Fruit fly (Drosophila melanogaster) whole organism, wandering third instar larva: ENCODE measurements around the gene CG34056.

Experiments
- Abd-B ChIP-seq: fragments of >200 bp; optimal IDR thresholded peaks from 2 replicates; lab custom pipeline; 2017; ENCODE audit warnings: missing biosample characterization, missing genetic modification characterization
- Dif ChIP-seq: fragments of 200-275, 200-300 bp; sonication (Bioruptor generic); optimal IDR thresholded peaks from 2 replicates; lab custom pipeline; 2018; ENCODE audit warnings: missing biosample characterization, missing genetic modification characterization; ENCODE audit not compliant: partially characterized antibody
- Hnf4 ChIP-seq: fragments of 200-800 bp; sonication (Bioruptor generic); optimal IDR thresholded peaks from 2 replicates; lab custom pipeline; 2016; ENCODE audit warnings: missing biosample characterization, mild to moderate bottlenecking, missing genetic modification characterization
- Hr78 ChIP-seq: fragments of >200 bp; optimal IDR thresholded peaks from 2 replicates; lab custom pipeline; 2017; ENCODE audit warnings: missing biosample characterization, missing genetic modification characterization
- Jra ChIP-seq: sonication (Bioruptor generic); optimal IDR thresholded peaks from 2 replicates; lab custom pipeline; 2016; ENCODE audit warnings: missing biosample characterization, missing genetic modification characterization
- br ChIP-seq: fragments of 200-800 bp; sonication (Bioruptor generic); optimal IDR thresholded peaks from 2 replicates; lab custom pipeline; 2016; ENCODE audit warnings: missing biosample characterization, missing genetic modification characterization
- h ChIP-seq: fragments of 200-800 bp; sonication (Bioruptor generic); optimal IDR thresholded peaks from 3 replicates; lab custom pipeline; 2016; ENCODE audit warnings: missing biosample characterization, mild to moderate bottlenecking, missing genetic modification characterization
- lola ChIP-seq: fragments of >200 bp; optimal IDR thresholded peaks from 2 replicates; lab custom pipeline; 2017; ENCODE audit warnings: missing biosample characterization, missing genetic modification characterization
- sv ChIP-seq: fragments of 200-800 bp; sonication (Bioruptor generic); optimal IDR thresholded peaks from 3 replicates; lab custom pipeline; 2016; ENCODE audit warnings: missing biosample characterization, missing genetic modification characterization
- usp ChIP-seq: fragments of >200 bp; optimal IDR thresholded peaks from 2 replicates; lab custom pipeline; 2017; ENCODE audit warnings: missing biosample characterization, missing genetic modification characterization
- woc ChIP-seq: sonication (Bioruptor generic); optimal IDR thresholded peaks from 2 replicates; lab custom pipeline; 2016; ENCODE audit warnings: missing biosample characterization, mild to moderate bottlenecking, missing genetic modification characterization

DNA sequence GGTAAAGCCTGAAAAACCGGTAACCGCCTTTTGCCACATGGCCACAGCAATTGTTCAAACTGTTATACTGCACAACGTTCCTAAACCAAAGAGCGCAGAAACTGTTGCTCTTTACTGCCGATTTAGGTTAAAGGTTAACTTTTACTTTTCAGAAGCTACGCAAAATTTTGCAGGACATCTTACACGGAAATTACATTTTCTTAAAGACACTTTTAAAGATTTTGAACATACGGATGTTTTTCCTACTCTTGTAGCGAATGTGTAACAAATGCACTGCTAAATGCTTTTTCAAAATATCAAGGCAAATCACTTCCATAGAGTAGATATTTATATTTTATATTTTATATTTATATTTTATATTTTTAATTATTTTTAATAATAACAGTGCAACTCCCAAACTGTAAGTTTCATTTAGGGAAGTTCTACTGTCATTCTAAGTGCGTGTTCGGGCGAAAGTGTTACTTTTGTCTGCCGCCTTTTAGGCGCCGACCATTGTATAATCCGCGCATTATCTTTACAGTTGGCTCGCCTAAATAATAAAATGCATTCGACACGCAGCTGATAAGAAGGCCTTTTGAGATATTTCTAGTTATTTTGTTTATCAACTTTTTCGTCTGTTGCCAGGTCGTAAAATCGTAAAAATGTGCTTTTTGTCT lies 13.4 kb upstream of the CG34056 start:
- no peak for TF ChIP-seq br (GFP tag; lab: Kevin White, UChicago)
- TF ChIP-seq usp: no peak
- TF ChIP-seq Dif: no peak
- TF ChIP-seq Jra (GFP tag; lab: Kevin White, UChicago): no peak
- TF ChIP-seq woc: no peak
- no peak for TF ChIP-seq Abd-B (GFP tag; lab: Kevin White, UChicago)
- no peak for TF ChIP-seq Hnf4
- TF ChIP-seq sv: no peak
- TF ChIP-seq h (GFP tag; lab: Kevin White, UChicago): no peak
- no peak for TF ChIP-seq Hr78 (GFP tag; lab: Kevin White, UChicago)
- TF ChIP-seq lola (GFP tag; lab: Kevin White, UChicago): no peak
